Fruit fly (Drosophila melanogaster): ENCODE measurements around the gene His4r.

Gene His4r

dm6 chr3R:14624088-14624619, 1.4 kb upstream of the His4r start (continued):
- peak; percentile 13; the same call in 1 of the 2 replicates for TF ChIP-seq peb (GFP tag; IDR thresholded peaks at IDR 0.05)
- TF ChIP-seq Gug (GFP tag; IDR thresholded peaks at IDR 0.05): 0 out of 4 replicates have a peak, but pooled peaks have one; percentile 5
- TF ChIP-seq CG11085 (GFP tag; IDR thresholded peaks at IDR 0.05): no peak
- TF ChIP-seq CG1602 (GFP tag; optimal IDR thresholded peaks at IDR 0.05): peak; percentile 64
- peak; percentile 43 for TF ChIP-seq shn (GFP tag; optimal IDR thresholded peaks at IDR 0.05)
- TF ChIP-seq Trl (optimal IDR thresholded peaks at IDR 0.05): peak; percentile 59 to 62
- no peak for TF ChIP-seq Trl (GFP tag; optimal IDR thresholded peaks at IDR 0.05)
- TF ChIP-seq D19A (tag; optimal IDR thresholded peaks at IDR 0.05): peak; percentile 5
- TF ChIP-seq CG1603 (tag; optimal IDR thresholded peaks at IDR 0.05): peak; percentile 28
- peak in 1 of 3 experiments; percentile 31 for TF ChIP-seq Stat92E (GFP tag; optimal IDR thresholded peaks at IDR 0.05)
- TF ChIP-seq ci (GFP tag; IDR thresholded peaks at IDR 0.05): 0 out of 3 replicates have a peak, but pooled peaks have one; percentile 24
- TF ChIP-seq tup (GFP tag; optimal IDR thresholded peaks at IDR 0.05): peak; percentile 23
- no peak for TF ChIP-seq CG11560 (tag; IDR thresholded peaks at IDR 0.05)
- peak; percentile 75; the same call in 2 of the 3 replicates for TF ChIP-seq CG17361 (GFP tag; IDR thresholded peaks at IDR 0.05)
- no peak for TF ChIP-seq zen (tag; optimal IDR thresholded peaks at IDR 0.05)
- TF ChIP-seq Hr78 (GFP tag; optimal IDR thresholded peaks at IDR 0.05): no peak
- no peak for TF ChIP-seq sob (GFP tag; IDR thresholded peaks at IDR 0.05)
- TF ChIP-seq seq (GFP tag; IDR thresholded peaks at IDR 0.05): no peak
- TF ChIP-seq CG10267 (tag; optimal IDR thresholded peaks at IDR 0.05): peak; percentile 17
- TF ChIP-seq cg (GFP tag; optimal IDR thresholded peaks at IDR 0.05): peak; percentile 55
- peak; percentile 15 for TF ChIP-seq jumu (GFP tag; optimal IDR thresholded peaks at IDR 0.05)
- peak; percentile 12 for TF ChIP-seq maf-S (GFP tag; optimal IDR thresholded peaks at IDR 0.05)
- TF ChIP-seq org-1 (GFP tag; optimal IDR thresholded peaks at IDR 0.05): peak; percentile 37
- TF ChIP-seq Drgx (GFP tag; IDR thresholded peaks at IDR 0.05): peak; percentile 80
- TF ChIP-seq CG9609 (GFP tag; optimal IDR thresholded peaks at IDR 0.05): peak; percentile 52
- peak; percentile 5 for TF ChIP-seq CG4854 (GFP tag; optimal IDR thresholded peaks at IDR 0.05)
- peak; percentile 0 for TF ChIP-seq mam (GFP tag; optimal IDR thresholded peaks at IDR 0.05)
- peak; percentile 38 for TF ChIP-seq CG8924 (tag; optimal IDR thresholded peaks at IDR 0.05)
- peak; percentile 61 for TF ChIP-seq CG6689 (GFP tag; IDR thresholded peaks at IDR 0.05)
- TF ChIP-seq PHDP (tag; optimal IDR thresholded peaks at IDR 0.05): peak; percentile 59
- TF ChIP-seq Oli (tag; optimal IDR thresholded peaks at IDR 0.05): peak; percentile 69
- TF ChIP-seq CoRest (tag; optimal IDR thresholded peaks at IDR 0.05): peak; percentile 47
- peak; percentile 19 for TF ChIP-seq CG30431 (GFP tag; optimal IDR thresholded peaks at IDR 0.05)
- peak; percentile 58 for TF ChIP-seq Chrac-16 (GFP tag; optimal IDR thresholded peaks at IDR 0.05)
- TF ChIP-seq Xbp1 (GFP tag; optimal IDR thresholded peaks at IDR 0.05): peak; percentile 50
- peak; percentile 46 for TF ChIP-seq Ptx1 (GFP tag; IDR thresholded peaks at IDR 0.05)
- peak in 1 of 2 experiments; percentile 12 for TF ChIP-seq Hr51 (GFP tag; optimal IDR thresholded peaks at IDR 0.05)
- TF ChIP-seq CG4424 (GFP tag; optimal IDR thresholded peaks at IDR 0.05): peak; percentile 48
- peak; percentile 7 to 41 for TF ChIP-seq dpn (GFP tag; optimal IDR thresholded peaks at IDR 0.05)
- peak; percentile 56 for TF ChIP-seq lbe (GFP tag; optimal IDR thresholded peaks at IDR 0.05)
- TF ChIP-seq BtbVII (GFP tag; optimal IDR thresholded peaks at IDR 0.05): no peak
- TF ChIP-seq sd (tag; optimal IDR thresholded peaks at IDR 0.05): no peak
- no peak for TF ChIP-seq Lpt (GFP tag; optimal IDR thresholded peaks at IDR 0.05)
- peak; percentile 44 for TF ChIP-seq sisA (GFP tag; IDR thresholded peaks at IDR 0.05)
